Fruit fly (Drosophila melanogaster): ENCODE data around the gene chp.

chp gene

dm6 chr3R:31213227-31213626 lies 2.7 kb upstream of the chp start, which contains the start of the genes Zwilch and CG1542:
Gene Zwilch (minus strand): TSS chr3R:31213376.
Gene CG1542 (plus strand): TSS chr3R:31213458.
- peak; percentile 3 for TF ChIP-seq CG17801 (GFP tag; optimal IDR thresholded peaks at IDR 0.05; ENCODE audit: partially characterized antibody)

- TF ChIP-seq CG17801 (GFP tag; optimal IDR thresholded peaks at IDR 0.05; ENCODE audit: partially characterized antibody), result no peak
Observed at dm6 chr3R:31197142-31197994, 13.2 kb downstream of the chp start.

- TF ChIP-seq CG17801 (GFP tag; optimal IDR thresholded peaks at IDR 0.05; ENCODE audit: partially characterized antibody), result peak; percentile 31
Observed at dm6 chr3R:31196731-31197130, 13.8 kb downstream of the chp start, which contains the start of gene CG1544. Gene CG1544 (plus strand): TSS chr3R:31196916.

- no peak for TF ChIP-seq CG17801 (GFP tag; optimal IDR thresholded peaks at IDR 0.05; ENCODE audit: partially characterized antibody)
Observed at dm6 chr3R:31195695-31196113, 14.8 kb downstream of the chp start, which contains the start of gene mesh. Gene mesh (minus strand): TSS chr3R:31195762.

dm6 chr3R:31194627-31195026 lies 15.9 kb downstream of the chp start:
- no peak for TF ChIP-seq CG17801 (GFP tag; optimal IDR thresholded peaks at IDR 0.05; ENCODE audit: partially characterized antibody)

dm6 chr3R:31193062-31193461 lies 17.5 kb downstream of the chp start, which contains the start of gene bnk:
Gene bnk (plus strand): TSS chr3R:31193362.
- no peak for TF ChIP-seq CG17801 (GFP tag; optimal IDR thresholded peaks at IDR 0.05; ENCODE audit: partially characterized antibody)

- no peak for TF ChIP-seq CG17801 (GFP tag; optimal IDR thresholded peaks at IDR 0.05; ENCODE audit: partially characterized antibody)
Observed at dm6 chr3R:31181816-31182215, 28.7 kb downstream of the chp start.

- TF ChIP-seq CG17801 (GFP tag; optimal IDR thresholded peaks at IDR 0.05; ENCODE audit: partially characterized antibody), result no peak
Observed at dm6 chr3R:31168968-31169367, 41.6 kb downstream of the chp start, which contains the start of gene stops. Gene stops (minus strand): TSS chr3R:31169106.

- TF ChIP-seq CG17801 (GFP tag; optimal IDR thresholded peaks at IDR 0.05; ENCODE audit: partially characterized antibody), result no peak
Observed at dm6 chr3R:31168429-31168828, 42.1 kb downstream of the chp start.

Data from ovary, adult (tissue).